Fruit fly (Drosophila melanogaster) whole organism: ENCODE measurements around the gene CG32344.

Experiments used
- CG8478 ChIP-seq: fragments of >200 bp; optimal IDR thresholded peaks from 2 replicates; lab custom pipeline; 2018; ENCODE audit warnings: inconsistent platforms
- Dll ChIP-seq: fragments of >200 bp; optimal IDR thresholded peaks from 2 replicates; lab custom pipeline; 2017
- EcR ChIP-seq, 2 experiments: fragments of >200 bp; optimal IDR thresholded peaks; 2 replicates each; lab custom pipeline; 2017; ENCODE audit warnings: missing biosample characterization in 2 of 2, missing genetic modification characterization in 2 of 2, missing genetic modification reagents in 2 of 2
- pan ChIP-seq: fragments of >200 bp; optimal IDR thresholded peaks from 2 replicates; lab custom pipeline; 2017
- psq ChIP-seq: fragments of >200 bp; optimal IDR thresholded peaks from 2 replicates; lab custom pipeline; 2017
- usp ChIP-seq: fragments of >200 bp; optimal IDR thresholded peaks from 2 replicates; lab custom pipeline; 2017; ENCODE audit warnings: missing biosample characterization, missing genetic modification characterization, mixed read lengths

- TF ChIP-seq usp (GFP tag; lab: Kevin White, UChicago) (no peak), psq (lab: Kevin White, UChicago) (no peak), pan (lab: Kevin White, UChicago) (no peak), CG8478 (lab: Kevin White, UChicago) (no peak), Dll (lab: Kevin White, UChicago) (no peak), EcR (GFP tag; optimal IDR thresholded peaks at IDR 0.05; lab: Kevin White, UChicago) (no peak)
Observed at dm6 chr3L:312323-312722, 12.2 kb downstream of the CG32344 start.
